Fruit fly (Drosophila melanogaster) whole organism, pupa: Measurements from ENCODE around the gene Aatf.
A peak's percentile ranks its signal among the peaks of the same experiment; 100 is the strongest.

ENCODE experiments used
- CG10348 ChIP-seq: fragments of 200-800 bp; sonication (Bioruptor generic); IDR thresholded peaks from 2 replicates; pipeline ENCODE4 v1.3.6; 2022; ENCODE audit warnings: missing biosample characterization, missing genetic modification characterization
- CG12605 ChIP-seq: fragments of 200-800 bp; sonication (Bioruptor generic); IDR thresholded peaks from 2 replicates; pipeline ENCODE4 v1.3.6; 2022; ENCODE audit warnings: missing biosample characterization, missing genetic modification characterization
- CG13204 ChIP-seq: fragments of 200-800 bp; sonication (Bioruptor generic); optimal IDR thresholded peaks from 2 replicates; lab custom pipeline; 2018; ENCODE audit warnings: missing biosample characterization, mild to moderate bottlenecking, missing genetic modification characterization, moderate library complexity
- CG14655 ChIP-seq: fragments of 200-800 bp; sonication (Bioruptor generic); optimal IDR thresholded peaks from 3 replicates; lab custom pipeline; 2017; ENCODE audit warnings: mild to moderate bottlenecking, missing biosample characterization, missing genetic modification reagents, missing genetic modification characterization
- CG15710 ChIP-seq: fragments of 200-800 bp; sonication (Bioruptor generic); optimal IDR thresholded peaks from 2 replicates; lab custom pipeline; 2018; ENCODE audit warnings: missing biosample characterization, mild to moderate bottlenecking, missing genetic modification characterization, moderate library complexity
- CG17806 ChIP-seq: fragments of 200-800 bp; sonication (Bioruptor generic); optimal IDR thresholded peaks from 2 replicates; lab custom pipeline; 2018; ENCODE audit warnings: missing biosample characterization, mild to moderate bottlenecking, missing genetic modification characterization, moderate library complexity
- CG32121 ChIP-seq: fragments of 200-800 bp; sonication (Bioruptor generic); IDR thresholded peaks from 2 replicates; pipeline ENCODE4 v1.3.6; 2022; ENCODE audit warnings: missing biosample characterization, missing genetic modification characterization
- CG34367 ChIP-seq: fragments of 200-800 bp; sonication (Bioruptor generic); optimal IDR thresholded peaks from 2 replicates; lab custom pipeline; 2018; ENCODE audit warnings: missing biosample characterization, mild to moderate bottlenecking, missing genetic modification characterization
- CG4496 ChIP-seq: fragments of 200-800 bp; sonication (Bioruptor generic); IDR thresholded peaks from 3 replicates; pipeline ENCODE4 v1.3.6; 2022; ENCODE audit warnings: missing biosample characterization, missing genetic modification characterization
- CG8159 ChIP-seq: fragments of 200-800 bp; sonication (Bioruptor generic); optimal IDR thresholded peaks from 3 replicates; lab custom pipeline; 2018; ENCODE audit warnings: missing biosample characterization, mild to moderate bottlenecking, missing genetic modification characterization, moderate library complexity
- CG8301 ChIP-seq: fragments of 200-800 bp; sonication (Bioruptor generic); optimal IDR thresholded peaks from 2 replicates; lab custom pipeline; 2018; ENCODE audit warnings: missing biosample characterization, mild to moderate bottlenecking, missing genetic modification characterization
- CG9948 ChIP-seq: fragments of 200-800 bp; sonication (Bioruptor generic); optimal IDR thresholded peaks from 2 replicates; lab custom pipeline; 2018; ENCODE audit warnings: missing biosample characterization, mild to moderate bottlenecking, missing genetic modification characterization, moderate library complexity
- D1 ChIP-seq: fragments of 200-800 bp; sonication (Bioruptor generic); optimal IDR thresholded peaks from 2 replicates; lab custom pipeline; 2018; ENCODE audit warnings: missing biosample characterization, mild to moderate bottlenecking, missing genetic modification characterization, moderate library complexity
- EcR ChIP-seq: fragments of 200-800 bp; sonication (Bioruptor generic); optimal IDR thresholded peaks from 3 replicates; lab custom pipeline; 2019; ENCODE audit warnings: missing biosample characterization, missing genetic modification characterization, mild to moderate bottlenecking, moderate library complexity, missing genetic modification reagents
- Ets98B ChIP-seq: fragments of 200-800 bp; sonication (Bioruptor generic); IDR thresholded peaks from 2 replicates; pipeline ENCODE4 v1.3.6; 2022; ENCODE audit warnings: missing biosample characterization, missing genetic modification characterization
- Pif1A ChIP-seq: fragments of 200-800 bp; sonication (Bioruptor generic); optimal IDR thresholded peaks from 3 replicates; lab custom pipeline; 2016; ENCODE audit warnings: missing biosample characterization, missing genetic modification characterization
- Pif1B ChIP-seq: fragments of 200-800 bp; sonication (Bioruptor generic); optimal IDR thresholded peaks from 3 replicates; lab custom pipeline; 2016; ENCODE audit warnings: missing biosample characterization, missing genetic modification characterization
- Snoo ChIP-seq: fragments of 200-800 bp; sonication (Bioruptor generic); optimal IDR thresholded peaks from 3 replicates; lab custom pipeline; 2017; ENCODE audit warnings: missing biosample characterization, mild to moderate bottlenecking, missing genetic modification characterization, inconsistent platforms
- fd96Ca ChIP-seq: fragments of 200-800 bp; sonication (Bioruptor generic); IDR thresholded peaks from 3 replicates; pipeline ENCODE4 v1.3.6; 2022; ENCODE audit warnings: missing biosample characterization, missing genetic modification characterization
- gl ChIP-seq: fragments of 200-800 bp; sonication (Bioruptor generic); optimal IDR thresholded peaks from 2 replicates; lab custom pipeline; 2018; ENCODE audit warnings: missing biosample characterization, mild to moderate bottlenecking, missing genetic modification characterization
- rn ChIP-seq: fragments of 200-800 bp; sonication (Bioruptor generic); IDR thresholded peaks from 2 replicates; pipeline ENCODE4 v1.3.6; 2022; ENCODE audit warnings: missing biosample characterization, missing genetic modification characterization

Gene Aatf

dm6 chr2L:6721710-6722109, 4.3 kb downstream of the Aatf start:
- TF ChIP-seq CG32121 (GFP tag; lab: Robert Waterston, UW) (no peak), Pif1A (no peak), CG13204 (GFP tag; lab: Kevin White, UChicago) (no peak), Snoo (tag; lab: Kevin White, UChicago) (no peak), rn (GFP tag; lab: Robert Waterston, UW) (no peak), CG17806 (tag; lab: Kevin White, UChicago) (no peak), CG14655 (GFP tag; lab: Kevin White, UChicago) (no peak), CG12605 (GFP tag; lab: Robert Waterston, UW) (no peak), CG15710 (tag; lab: Kevin White, UChicago) (no peak)

- TF ChIP-seq CG15710 (tag; lab: Kevin White, UChicago) (peak; percentile 10), CG32121 (GFP tag; lab: Robert Waterston, UW) (peak; percentile 14; the same call in 1 of the 2 replicates), CG8159 (tag; lab: Kevin White, UChicago) (no peak), EcR (peak; percentile 9), Snoo (tag; lab: Kevin White, UChicago) (no peak), CG13204 (GFP tag; lab: Kevin White, UChicago) (no peak), CG14655 (GFP tag; lab: Kevin White, UChicago) (no peak), CG4496 (GFP tag; lab: Robert Waterston, UW) (peak; percentile 49; the same call in 1 of the 3 replicates), CG17806 (tag; lab: Kevin White, UChicago) (no peak), Ets98B (GFP tag; lab: Robert Waterston, UW) (no peak), gl (tag; lab: Kevin White, UChicago) (no peak), CG10348 (GFP tag; lab: Robert Waterston, UW) (no peak), fd96Ca (no peak)
Observed at dm6 chr2L:6722822-6723749, 5.7 kb downstream of the Aatf start, which contains the start of gene homer. Gene homer, minus strand, starts transcription at chr2L:6723359.

dm6 chr2L:6723750-6724503, 6.5 kb downstream of the Aatf start, which contains the start of gene Liprin-alpha:
Gene Liprin-alpha, plus strand, starts transcription at chr2L:6723903.
- TF ChIP-seq CG9948 (tag; lab: Kevin White, UChicago) (no peak), CG15710 (tag; lab: Kevin White, UChicago) (no peak), fd96Ca (peak; percentile 43; the same call in 1 of the 3 replicates)

- TF ChIP-seq Pif1B (GFP tag; lab: Kevin White, UChicago), result no peak
- TF ChIP-seq D1 (tag; lab: Kevin White, UChicago), result no peak
- no peak for TF ChIP-seq CG4496 (GFP tag; lab: Robert Waterston, UW)
- TF ChIP-seq CG9948 (tag; lab: Kevin White, UChicago), result no peak
- no peak for TF ChIP-seq EcR
Observed at dm6 chr2L:6732566-6732965, 15.1 kb downstream of the Aatf start, which contains the start of gene TTLL3B. Gene TTLL3B, plus strand, starts transcription at chr2L:6732866.

- TF ChIP-seq CG15710 (tag; lab: Kevin White, UChicago), result no peak
- TF ChIP-seq CG8301, result no peak
- no peak for TF ChIP-seq Ets98B (GFP tag; lab: Robert Waterston, UW)
- TF ChIP-seq CG12605 (GFP tag; lab: Robert Waterston, UW), result no peak
- TF ChIP-seq CG14655 (GFP tag; lab: Kevin White, UChicago), result no peak
- no peak for TF ChIP-seq Pif1B (GFP tag; lab: Kevin White, UChicago)
- no peak for TF ChIP-seq EcR
- no peak for TF ChIP-seq gl (tag; lab: Kevin White, UChicago)
- no peak for TF ChIP-seq CG34367 (tag; lab: Kevin White, UChicago)
- no peak for TF ChIP-seq CG8159 (tag; lab: Kevin White, UChicago)
- no peak for TF ChIP-seq rn (GFP tag; lab: Robert Waterston, UW)
- no peak for TF ChIP-seq Pif1A
- TF ChIP-seq Snoo (tag; lab: Kevin White, UChicago), result no peak
Observed at dm6 chr2L:6740088-6740487, 22.7 kb downstream of the Aatf start, which contains the start of gene TTLL3A. Gene TTLL3A, minus strand, starts transcription at chr2L:6740188.

dm6 chr2L:6741980-6742591, 24.7 kb downstream of the Aatf start, which contains the start of gene meng:
Gene meng, plus strand, starts transcription at chr2L:6742502.
- TF ChIP-seq CG12605 (GFP tag; lab: Robert Waterston, UW) (no peak), EcR (no peak), CG32121 (GFP tag; lab: Robert Waterston, UW) (peak; percentile 18; the same call in 1 of the 2 replicates)
